Worm (Caenorhabditis elegans) whole organism, L4/young adult: Measurements from ENCODE around the gene C44C1.1.

Source experiments
- W03F9.2 ChIP-seq: fragments of 150-350 bp; optimal IDR thresholded peaks from 2 replicates; lab custom pipeline; 2014; ENCODE audit warnings: missing biosample characterization, missing genetic modification characterization
- dao-5 ChIP-seq: sonication (generic microtip); optimal IDR thresholded peaks from 2 replicates; lab custom pipeline; 2016; ENCODE audit warnings: missing genotype, missing genetic modification characterization, moderate library complexity, missing compliant biosample characterization
- him-1 ChIP-seq: sonication (generic microtip); optimal IDR thresholded peaks from 2 replicates; lab custom pipeline; 2016; ENCODE audit warnings: missing genotype, missing genetic modification reagents, missing genetic modification characterization, missing compliant biosample characterization

ce11 chrX:1004037-1004436, 23.5 kb downstream of the C44C1.1 start, which contains the start of gene cutl-21:
- no peak for TF ChIP-seq dao-5 (tag; lab: Kevin White, UChicago)
- no peak for TF ChIP-seq him-1 (tag; lab: Kevin White, UChicago)
- TF ChIP-seq W03F9.2 (tag; lab: Kevin White, UChicago): no peak
